Fruit fly (Drosophila melanogaster) whole organism, pupa: ENCODE results near the gene S6k.

Experiments
- CG10348 ChIP-seq: fragments of 200-800 bp; sonication (Bioruptor generic); IDR thresholded peaks from 2 replicates; pipeline ENCODE4 v1.3.6; 2022; ENCODE audit warnings: missing biosample characterization, missing genetic modification characterization
- CG15710 ChIP-seq: fragments of 200-800 bp; sonication (Bioruptor generic); optimal IDR thresholded peaks from 2 replicates; lab custom pipeline; 2018; ENCODE audit warnings: missing biosample characterization, mild to moderate bottlenecking, missing genetic modification characterization, moderate library complexity
- CG17806 ChIP-seq: fragments of 200-800 bp; sonication (Bioruptor generic); optimal IDR thresholded peaks from 2 replicates; lab custom pipeline; 2018; ENCODE audit warnings: missing biosample characterization, mild to moderate bottlenecking, missing genetic modification characterization, moderate library complexity
- CG32121 ChIP-seq: fragments of 200-800 bp; sonication (Bioruptor generic); IDR thresholded peaks from 2 replicates; pipeline ENCODE4 v1.3.6; 2022; ENCODE audit warnings: missing biosample characterization, missing genetic modification characterization
- CG8301 ChIP-seq: fragments of 200-800 bp; sonication (Bioruptor generic); optimal IDR thresholded peaks from 2 replicates; lab custom pipeline; 2018; ENCODE audit warnings: missing biosample characterization, mild to moderate bottlenecking, missing genetic modification characterization
- CG9948 ChIP-seq: fragments of 200-800 bp; sonication (Bioruptor generic); optimal IDR thresholded peaks from 2 replicates; lab custom pipeline; 2018; ENCODE audit warnings: missing biosample characterization, mild to moderate bottlenecking, missing genetic modification characterization, moderate library complexity
- D1 ChIP-seq: fragments of 200-800 bp; sonication (Bioruptor generic); optimal IDR thresholded peaks from 2 replicates; lab custom pipeline; 2018; ENCODE audit warnings: missing biosample characterization, mild to moderate bottlenecking, missing genetic modification characterization, moderate library complexity
- EcR ChIP-seq: fragments of 200-800 bp; sonication (Bioruptor generic); optimal IDR thresholded peaks from 3 replicates; lab custom pipeline; 2019; ENCODE audit warnings: missing biosample characterization, missing genetic modification characterization, mild to moderate bottlenecking, moderate library complexity, missing genetic modification reagents
- Pif1A ChIP-seq: fragments of 200-800 bp; sonication (Bioruptor generic); optimal IDR thresholded peaks from 3 replicates; lab custom pipeline; 2016; ENCODE audit warnings: missing biosample characterization, missing genetic modification characterization
- fd96Ca ChIP-seq: fragments of 200-800 bp; sonication (Bioruptor generic); IDR thresholded peaks from 3 replicates; pipeline ENCODE4 v1.3.6; 2022; ENCODE audit warnings: missing biosample characterization, missing genetic modification characterization

dm6 chr3L:5825483-5825882 is 14.8 kb upstream of the S6k start:
- TF ChIP-seq EcR (GFP tag; lab: Kevin White, UChicago): no peak
- TF ChIP-seq D1: no peak
- TF ChIP-seq CG32121 (GFP tag; lab: Robert Waterston, UW): no peak
- TF ChIP-seq Pif1A (GFP tag; lab: Kevin White, UChicago): peak; percentile 12
- TF ChIP-seq CG9948 (tag; lab: Kevin White, UChicago): peak; percentile 6
- TF ChIP-seq CG15710 (tag; lab: Kevin White, UChicago): peak; percentile 52
- TF ChIP-seq CG8301 (tag; lab: Kevin White, UChicago): no peak
- no peak for TF ChIP-seq CG17806 (tag; lab: Kevin White, UChicago)
- TF ChIP-seq CG10348 (GFP tag; lab: Robert Waterston, UW): no peak
- TF ChIP-seq fd96Ca (GFP tag; lab: Robert Waterston, UW): no peak
